Fruit fly (Drosophila melanogaster) whole organism, adult: ENCODE data around the gene CG4645.
A peak's percentile ranks its signal among the peaks of the same experiment; 100 is the strongest.

Experiments
- CG11617 ChIP-seq: fragments of 200-800 bp; sonication (Bioruptor generic); optimal IDR thresholded peaks from 2 replicates; lab custom pipeline; 2017; ENCODE audit warnings: mild to moderate bottlenecking, missing biosample characterization, missing genetic modification reagents, missing genetic modification characterization
- CG12768 ChIP-seq: fragments of 200-800 bp; sonication (Bioruptor generic); optimal IDR thresholded peaks from 2 replicates; lab custom pipeline; 2017; ENCODE audit warnings: missing biosample characterization, missing genetic modification characterization, mild to moderate bottlenecking, moderate library complexity, missing genetic modification reagents
- CG14711 ChIP-seq: fragments of 200-800 bp; sonication (Bioruptor generic); optimal IDR thresholded peaks from 2 replicates; lab custom pipeline; 2018; ENCODE audit warnings: missing biosample characterization, mild to moderate bottlenecking, missing genetic modification characterization, moderate library complexity
- CG1620 ChIP-seq: fragments of 200-800 bp; sonication (Bioruptor generic); optimal IDR thresholded peaks from 2 replicates; lab custom pipeline; 2016; ENCODE audit warnings: missing biosample characterization, missing genetic modification characterization
- CG33017 ChIP-seq: fragments of 200-800 bp; sonication (Bioruptor generic); optimal IDR thresholded peaks from 2 replicates; lab custom pipeline; 2018; ENCODE audit warnings: missing biosample characterization, mild to moderate bottlenecking, missing genetic modification characterization, moderate library complexity
- CG5204 ChIP-seq: fragments of 200-800 bp; sonication (Bioruptor generic); optimal IDR thresholded peaks from 2 replicates; lab custom pipeline; 2016; ENCODE audit warnings: missing biosample characterization, missing genetic modification characterization
- CG7045 ChIP-seq: fragments of 200-800 bp; sonication (Bioruptor generic); optimal IDR thresholded peaks from 2 replicates; lab custom pipeline; 2017; ENCODE audit warnings: missing biosample characterization, mild to moderate bottlenecking, missing genetic modification characterization
- CG7101 ChIP-seq: fragments of 200-800 bp; sonication (Bioruptor generic); optimal IDR thresholded peaks from 2 replicates; lab custom pipeline; 2018; ENCODE audit warnings: missing biosample characterization, mild to moderate bottlenecking, missing genetic modification characterization, moderate library complexity
- Clk ChIP-seq: fragments of 200-800 bp; sonication (Bioruptor generic); optimal IDR thresholded peaks from 2 replicates; lab custom pipeline; 2017; ENCODE audit warnings: missing biosample characterization, missing genetic modification characterization
- Crg-1 ChIP-seq: fragments of 200-800 bp; sonication (Bioruptor generic); optimal IDR thresholded peaks from 2 replicates; lab custom pipeline; 2016; ENCODE audit warnings: missing biosample characterization, missing genetic modification characterization
- Hr96 ChIP-seq: fragments of 200-800 bp; sonication (Bioruptor generic); optimal IDR thresholded peaks from 2 replicates; lab custom pipeline; 2016; ENCODE audit warnings: missing biosample characterization, missing genetic modification characterization
- Mnt ChIP-seq: fragments of 200-800 bp; sonication (Bioruptor generic); optimal IDR thresholded peaks from 2 replicates; lab custom pipeline; 2016; ENCODE audit warnings: missing biosample characterization, mild to moderate bottlenecking, missing genetic modification characterization
- bab1 ChIP-seq: fragments of 200-800 bp; sonication (Bioruptor generic); optimal IDR thresholded peaks from 3 replicates; lab custom pipeline; 2019; ENCODE audit warnings: missing biosample characterization, mild to moderate bottlenecking, missing genetic modification characterization, moderate library complexity
- cic ChIP-seq: fragments of 200-800 bp; sonication (Bioruptor generic); optimal IDR thresholded peaks from 2 replicates; lab custom pipeline; 2017; ENCODE audit warnings: missing biosample characterization, mild to moderate bottlenecking, missing genetic modification characterization, moderate library complexity
- cnc ChIP-seq, 2 experiments: fragments of >200 bp; optimal IDR thresholded peaks; 2 replicates each; lab custom pipeline; 2017
- kay ChIP-seq: fragments of 200-800 bp; sonication (Bioruptor generic); peaks from one replicate; lab custom pipeline; 2016; ENCODE audit warnings: missing biosample characterization, missing genetic modification characterization, borderline replicate concordance
- ovo ChIP-seq: fragments of 200-800 bp; sonication (Bioruptor generic); optimal IDR thresholded peaks from 2 replicates; lab custom pipeline; 2016; ENCODE audit warnings: missing biosample characterization, missing genetic modification characterization
- pad ChIP-seq: fragments of 200-800 bp; sonication (Bioruptor generic); optimal IDR thresholded peaks from 3 replicates; lab custom pipeline; 2017; ENCODE audit warnings: missing biosample characterization, missing genetic modification characterization, mild to moderate bottlenecking, moderate library complexity, missing genetic modification reagents
- tj ChIP-seq: fragments of 200-800 bp; sonication (Bioruptor generic); optimal IDR thresholded peaks from 3 replicates; lab custom pipeline; 2017; ENCODE audit warnings: missing biosample characterization, mild to moderate bottlenecking, missing genetic modification characterization, moderate library complexity
- toe ChIP-seq: fragments of 200-800 bp; sonication (Bioruptor generic); optimal IDR thresholded peaks from 2 replicates; lab custom pipeline; 2016; ENCODE audit warnings: missing biosample characterization, missing genetic modification characterization

CG4645 gene

DNA sequence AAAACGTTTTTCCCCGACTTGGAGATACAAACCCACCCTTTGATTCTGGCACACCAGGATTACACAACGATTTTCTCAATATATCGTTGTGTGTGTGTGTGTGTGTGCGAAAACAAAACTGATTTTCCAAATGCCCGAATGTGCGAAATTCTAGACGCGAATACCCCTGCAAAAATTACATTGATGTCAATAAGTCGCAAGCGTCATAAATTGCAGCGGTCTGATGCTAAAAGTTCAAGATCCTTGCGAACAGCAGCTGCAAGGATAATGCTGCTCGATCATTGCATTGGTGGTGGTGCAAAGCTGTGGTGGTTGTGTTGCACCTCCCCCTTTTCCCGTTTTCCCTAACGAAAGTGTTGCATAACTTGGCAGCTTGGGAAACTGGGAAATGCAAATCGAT lies 17.9 kb downstream of the CG4645 start:
- TF ChIP-seq CG11617 (GFP tag; lab: Kevin White, UChicago) (no peak), CG7045 (GFP tag; lab: Kevin White, UChicago) (no peak), Clk (GFP tag; lab: Kevin White, UChicago) (no peak), CG14711 (no peak), pad (GFP tag; lab: Kevin White, UChicago) (no peak), CG7101 (no peak), kay (GFP tag; lab: Kevin White, UChicago) (no peak), cic (no peak), bab1 (GFP tag; lab: Kevin White, UChicago) (no peak), Hr96 (no peak), Mnt (GFP tag; lab: Kevin White, UChicago) (no peak), CG5204 (no peak), CG1620 (GFP tag; lab: Kevin White, UChicago) (no peak), ovo (GFP tag; lab: Kevin White, UChicago) (no peak), Crg-1 (GFP tag; lab: Kevin White, UChicago) (no peak), cnc (optimal IDR thresholded peaks at IDR 0.05; lab: Kevin White, UChicago) (no peak), tj (GFP tag; lab: Kevin White, UChicago) (no peak), CG33017 (tag; lab: Kevin White, UChicago) (no peak)

DNA sequence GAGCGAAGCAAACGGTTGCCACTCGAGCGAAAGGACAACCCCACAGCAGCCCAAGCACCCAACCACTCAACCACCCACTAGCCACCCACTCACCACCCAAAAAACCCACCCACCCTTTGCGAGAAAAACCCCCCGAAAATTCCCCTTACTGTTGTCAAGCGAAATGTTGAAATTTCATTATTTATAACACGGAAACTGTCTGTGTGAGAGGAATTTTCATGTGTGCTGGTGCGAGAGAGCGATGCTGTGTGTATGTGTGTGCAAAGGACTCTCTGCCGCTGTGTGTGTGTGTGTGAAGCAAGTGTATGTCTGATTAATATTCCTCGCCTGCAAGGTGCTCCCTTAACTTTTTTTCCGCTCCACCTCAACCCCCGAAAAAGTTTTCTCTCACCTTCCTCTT lies 20.1 kb downstream of the CG4645 start:
- TF ChIP-seq pad (GFP tag; lab: Kevin White, UChicago) (peak; percentile 32), cic (no peak)

DNA sequence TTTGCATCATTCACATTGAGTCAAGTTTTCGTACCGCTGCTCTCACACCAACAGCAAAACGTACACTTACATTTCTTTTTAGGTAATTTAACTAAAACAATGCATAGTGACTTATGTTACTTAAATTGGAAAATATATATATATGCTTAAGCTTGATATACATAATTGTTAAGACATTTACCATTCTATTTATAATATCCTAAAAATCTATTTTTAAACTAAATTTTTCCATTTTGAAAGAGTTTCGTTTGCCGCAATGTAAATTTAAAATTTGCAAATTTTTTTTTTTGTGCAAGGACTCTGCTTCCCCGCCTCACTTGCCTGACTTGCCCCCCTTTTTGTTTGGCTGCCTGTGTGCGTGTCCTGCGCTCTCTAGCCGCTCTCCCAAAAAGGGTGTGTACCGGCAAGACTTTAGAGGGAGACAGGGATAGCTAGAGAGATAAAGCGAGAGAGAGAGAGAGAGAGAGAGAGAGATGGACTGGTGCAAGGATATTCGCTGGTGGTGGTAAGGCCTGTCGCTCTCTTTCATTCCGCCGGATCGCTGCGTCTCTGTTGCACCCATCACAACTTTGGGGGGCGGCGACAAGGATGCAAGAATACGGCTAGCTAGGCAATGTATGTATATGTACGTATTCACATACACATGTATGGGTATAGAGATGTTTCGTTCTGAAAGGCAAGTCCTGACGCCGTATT lies 28.2 kb downstream of the CG4645 start:
- TF ChIP-seq CG7101 (peak; percentile 44), CG33017 (tag; lab: Kevin White, UChicago) (peak; percentile 14), pad (GFP tag; lab: Kevin White, UChicago) (no peak), Hr96 (no peak), CG1620 (GFP tag; lab: Kevin White, UChicago) (no peak), ovo (GFP tag; lab: Kevin White, UChicago) (no peak), CG7045 (GFP tag; lab: Kevin White, UChicago) (no peak), CG11617 (GFP tag; lab: Kevin White, UChicago) (no peak), CG14711 (peak; percentile 13), kay (GFP tag; lab: Kevin White, UChicago) (peak; percentile 35)

DNA sequence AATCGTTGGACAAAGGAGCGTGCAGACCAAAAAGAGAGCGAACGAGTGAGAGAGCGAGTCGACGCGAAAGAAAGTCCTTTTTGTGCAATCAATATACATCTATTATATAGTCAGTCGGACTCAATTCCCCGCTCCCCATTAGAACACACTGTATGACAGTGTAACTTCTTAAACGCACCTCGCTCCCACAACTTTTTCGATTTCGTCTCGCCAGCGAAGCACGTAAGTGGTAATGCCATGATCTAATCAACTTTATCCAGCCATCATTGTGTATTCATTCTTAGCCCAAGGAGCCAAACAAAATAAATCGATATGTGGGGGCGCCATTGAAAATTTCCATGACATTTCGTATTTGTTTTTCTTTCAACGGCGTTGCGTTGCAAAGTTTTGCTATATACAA lies 29.3 kb downstream of the CG4645 start:
- no peak for TF ChIP-seq CG1620 (GFP tag; lab: Kevin White, UChicago)
- no peak for TF ChIP-seq tj (GFP tag; lab: Kevin White, UChicago)
- no peak for TF ChIP-seq toe (GFP tag; lab: Kevin White, UChicago)
- TF ChIP-seq ovo (GFP tag; lab: Kevin White, UChicago), result no peak
- no peak for TF ChIP-seq CG14711
- no peak for TF ChIP-seq CG7045 (GFP tag; lab: Kevin White, UChicago)
- no peak for TF ChIP-seq Crg-1 (GFP tag; lab: Kevin White, UChicago)
- no peak for TF ChIP-seq kay (GFP tag; lab: Kevin White, UChicago)
- TF ChIP-seq cic, result no peak

DNA sequence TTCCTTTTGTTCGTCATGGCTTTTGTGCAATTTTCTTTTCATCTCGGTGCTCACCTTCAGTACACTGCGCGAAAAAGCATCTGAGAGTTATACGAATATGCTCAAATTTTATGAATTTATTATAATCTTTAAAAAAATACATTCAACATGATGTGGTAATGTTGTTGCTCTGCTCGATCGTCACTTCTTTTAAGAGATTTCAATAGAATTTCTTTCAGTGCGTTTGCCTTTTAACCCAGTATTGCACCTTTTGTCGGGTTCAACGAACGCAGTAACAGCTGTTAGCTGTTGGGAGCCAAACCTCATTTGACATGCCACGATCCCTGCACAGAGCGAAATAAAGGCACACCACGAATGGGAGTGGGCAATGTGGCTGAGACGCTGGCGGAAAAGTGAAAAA lies 30.2 kb downstream of the CG4645 start:
- TF ChIP-seq tj (GFP tag; lab: Kevin White, UChicago), result no peak
- TF ChIP-seq kay (GFP tag; lab: Kevin White, UChicago), result no peak
- TF ChIP-seq Crg-1 (GFP tag; lab: Kevin White, UChicago), result no peak
- no peak for TF ChIP-seq Mnt (GFP tag; lab: Kevin White, UChicago)
- TF ChIP-seq ovo (GFP tag; lab: Kevin White, UChicago), result no peak
- TF ChIP-seq CG33017 (tag; lab: Kevin White, UChicago), result no peak
- no peak for TF ChIP-seq Hr96
- TF ChIP-seq cic, result no peak
- TF ChIP-seq CG5204, result no peak
- no peak for TF ChIP-seq CG12768

DNA sequence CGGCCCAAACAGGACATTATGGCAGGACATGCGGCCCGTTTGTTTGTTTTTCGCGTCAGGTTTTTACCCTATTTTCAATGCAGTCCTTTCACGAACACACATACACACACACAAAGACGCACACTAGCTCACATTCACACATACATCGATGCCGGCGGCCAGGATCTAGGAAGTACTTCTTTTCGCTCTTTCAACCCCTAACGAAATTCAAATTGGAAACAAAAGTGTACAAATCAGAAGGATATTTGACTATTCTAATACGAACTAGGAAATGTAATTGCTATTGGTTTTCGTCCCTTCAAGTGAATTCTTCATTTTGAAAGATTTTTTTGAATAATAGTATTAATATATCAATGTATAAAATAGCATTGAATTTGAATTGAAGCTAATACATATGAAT lies 30.6 kb downstream of the CG4645 start:
- TF ChIP-seq kay (GFP tag; lab: Kevin White, UChicago), result no peak
- no peak for TF ChIP-seq CG5204

DNA sequence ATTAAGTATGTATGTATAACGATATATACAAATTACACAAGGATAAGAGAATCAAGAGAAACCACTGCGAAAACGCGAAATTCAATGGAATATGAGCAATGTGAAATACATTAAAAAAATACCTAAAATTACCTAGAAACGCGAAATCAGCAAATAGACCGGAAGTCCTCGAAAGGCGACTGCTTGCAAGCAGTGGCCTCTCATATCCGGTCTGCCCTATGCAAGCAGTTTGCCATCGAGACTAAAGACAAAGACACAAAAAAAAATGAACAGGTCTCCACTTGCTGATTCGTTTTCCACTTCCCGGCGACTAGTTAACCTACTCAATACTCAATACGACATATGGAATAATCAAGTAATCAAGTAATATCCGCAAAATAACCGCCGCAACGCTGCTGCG lies 37.9 kb downstream of the CG4645 start:
- no peak for TF ChIP-seq CG1620 (GFP tag; lab: Kevin White, UChicago)
- TF ChIP-seq CG7101, result no peak
- no peak for TF ChIP-seq CG11617 (GFP tag; lab: Kevin White, UChicago)
- TF ChIP-seq pad (GFP tag; lab: Kevin White, UChicago), result no peak
- no peak for TF ChIP-seq ovo (GFP tag; lab: Kevin White, UChicago)
- TF ChIP-seq toe (GFP tag; lab: Kevin White, UChicago), result no peak
- no peak for TF ChIP-seq Clk (GFP tag; lab: Kevin White, UChicago)
- no peak for TF ChIP-seq CG7045 (GFP tag; lab: Kevin White, UChicago)
- no peak for TF ChIP-seq CG14711
- no peak for TF ChIP-seq tj (GFP tag; lab: Kevin White, UChicago)
